Worm (Caenorhabditis elegans): ENCODE results near the gene F45D3.3.

Gene F45D3.3

ce11 chrV:12528919-12529318 is 21.3 kb downstream of the F45D3.3 start:
- TF ChIP-seq F22D6.2 (tag; optimal IDR thresholded peaks at IDR 0.05) (no peak), hsf-1 (GFP tag; IDR thresholded peaks at IDR 0.05) (no peak), tlf-1 (GFP tag; optimal IDR thresholded peaks at IDR 0.05) (no peak), C06A6.2 (GFP tag; conservative IDR thresholded peaks at IDR 0.05) (no peak), B0019.2 (GFP tag; conservative IDR thresholded peaks at IDR 0.05) (no peak), ceh-27 (GFP tag; optimal IDR thresholded peaks at IDR 0.05) (peak; percentile 19), hmg-1.2 (GFP tag; IDR thresholded peaks at IDR 0.05) (peak; percentile 82), lin-40 (tag; optimal IDR thresholded peaks at IDR 0.05) (no peak), nhr-80 (tag; optimal IDR thresholded peaks at IDR 0.05) (peak; percentile 55), athp-1 (tag; optimal IDR thresholded peaks at IDR 0.05) (no peak), ZK185.1 (tag; optimal IDR thresholded peaks at IDR 0.05; ENCODE audit: poor library complexity, severe bottlenecking) (no peak), lin-26 (GFP tag; IDR thresholded peaks at IDR 0.05) (no peak)

DNA sequence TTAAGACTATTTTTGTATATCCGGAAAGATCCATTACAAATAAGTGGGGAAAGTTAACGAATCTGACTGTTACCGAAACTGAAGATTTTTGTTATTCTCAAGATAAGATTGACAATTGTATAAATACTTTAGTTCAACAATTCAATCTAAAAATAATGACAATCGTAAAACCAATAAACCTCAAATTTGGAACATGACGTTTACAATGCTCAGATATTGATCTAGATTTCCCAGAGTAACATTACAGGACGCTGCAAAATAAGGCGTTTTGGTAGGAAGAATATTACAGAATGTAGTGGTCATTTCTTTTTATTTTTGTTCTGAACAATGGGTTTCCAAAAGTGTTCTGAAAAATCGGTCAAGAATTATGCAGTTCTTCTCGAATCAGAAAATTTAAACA is 23.4 kb downstream of the F45D3.3 start, which contains the start of gene F45D3.1:
TSS of gene F45D3.1 (plus strand) at position 301 of the 400 bp plus-strand sequence.
- TF ChIP-seq lin-54 (GFP tag; optimal IDR thresholded peaks at IDR 0.05) (no peak), ceh-58 (GFP tag; IDR thresholded peaks at IDR 0.05) (no peak), sdz-38 (tag; optimal IDR thresholded peaks at IDR 0.05) (no peak), B0261.1 (tag; optimal IDR thresholded peaks at IDR 0.05) (no peak), attf-3 (GFP tag; conservative IDR thresholded peaks at IDR 0.05) (no peak), ceh-40 (GFP tag; IDR thresholded peaks at IDR 0.05) (no peak), K12H6.12 (tag; optimal IDR thresholded peaks at IDR 0.05) (no peak), K11D2.4 (GFP tag; IDR thresholded peaks at IDR 0.05) (no peak), mxl-1 (tag; optimal IDR thresholded peaks at IDR 0.05) (no peak), ztf-25 (GFP tag; IDR thresholded peaks at IDR 0.05) (no peak), snpc-1.1 (tag; optimal IDR thresholded peaks at IDR 0.05; ENCODE audit: insufficient read depth) (no peak), pha-4 (tag; optimal IDR thresholded peaks at IDR 0.05) (no peak), let-526 (GFP tag; IDR thresholded peaks at IDR 0.05) (no peak)

DNA sequence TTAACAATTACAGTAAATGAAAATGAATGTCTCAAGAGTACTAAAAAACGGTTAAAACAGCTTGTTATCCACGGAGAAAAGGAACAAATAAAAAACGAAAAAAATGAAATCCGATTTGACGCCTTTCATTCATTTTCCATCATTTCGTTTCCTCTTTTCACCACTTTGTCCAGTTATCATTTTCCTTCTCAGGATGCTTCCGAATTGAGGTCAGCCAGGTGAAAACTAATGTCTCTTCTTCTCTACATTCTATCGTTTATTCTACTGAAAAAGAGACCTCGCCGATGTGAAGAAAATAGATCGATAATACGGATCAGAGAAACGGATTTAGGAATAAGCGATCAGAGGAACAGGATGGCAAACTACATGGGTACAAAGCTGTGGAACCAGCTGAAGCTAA is 24.1 kb downstream of the F45D3.3 start:
- TF ChIP-seq bed-1 (GFP tag; IDR thresholded peaks at IDR 0.05) (no peak), T26A5.8 (tag; optimal IDR thresholded peaks at IDR 0.05) (no peak), madf-10 (tag; optimal IDR thresholded peaks at IDR 0.05) (no peak), ztf-22 (GFP tag; optimal IDR thresholded peaks at IDR 0.05) (no peak), repo-1 (tag; optimal IDR thresholded peaks at IDR 0.05) (no peak), hmg-20 (GFP tag; IDR thresholded peaks at IDR 0.05) (no peak), akir-1 (GFP tag; optimal IDR thresholded peaks at IDR 0.05) (no peak), Y79H2A.3 (GFP tag; conservative IDR thresholded peaks at IDR 0.05) (no peak), attf-3 (GFP tag; conservative IDR thresholded peaks at IDR 0.05) (no peak)

DNA sequence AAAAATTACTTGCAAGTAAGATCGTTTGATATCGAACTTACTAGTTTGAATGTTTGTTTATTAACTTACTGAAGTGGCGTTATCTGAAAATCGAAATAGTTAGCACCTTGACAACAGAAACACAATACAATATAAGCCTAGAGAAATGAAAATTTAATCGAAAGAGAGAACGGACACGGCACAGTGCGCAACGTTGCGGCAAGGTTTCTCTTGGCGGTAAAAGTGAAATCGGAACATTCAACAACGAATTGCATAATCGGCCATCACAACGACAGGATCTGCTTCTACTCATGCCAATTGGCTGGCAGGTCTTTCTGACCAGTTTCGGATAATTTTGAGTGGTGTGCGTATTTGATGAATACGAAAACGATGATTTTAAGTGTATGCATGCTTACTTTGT is 24.7 kb downstream of the F45D3.3 start, which contains the start of gene dyf-4:
TSS of gene dyf-4 (minus strand) at position 213 of the 400 bp plus-strand sequence.
- TF ChIP-seq madf-8 (GFP tag; conservative IDR thresholded peaks at IDR 0.05) (no peak), bed-2 (GFP tag; IDR thresholded peaks at IDR 0.05) (no peak), ceh-58 (GFP tag; IDR thresholded peaks at IDR 0.05) (no peak)

Data from whole organism, young adult.